Fruit fly (Drosophila melanogaster) whole organism, prepupa: Measurements from ENCODE around the gene cv.

Experiments
- CG10631 ChIP-seq: fragments of 200-800 bp; sonication (Bioruptor generic); optimal IDR thresholded peaks from 2 replicates; lab custom pipeline; 2016; ENCODE audit warnings: missing biosample characterization, missing genetic modification characterization
- CG10669 ChIP-seq: fragments of 200-800 bp; sonication (Bioruptor generic); optimal IDR thresholded peaks from 3 replicates; lab custom pipeline; 2018; ENCODE audit warnings: missing biosample characterization, mild to moderate bottlenecking, missing genetic modification characterization, moderate library complexity
- CG11294 ChIP-seq: fragments of 200-800 bp; sonication (Bioruptor generic); IDR thresholded peaks from 2 replicates; pipeline ENCODE4 v1.3.6; 2022; ENCODE audit warnings: missing biosample characterization, missing genetic modification characterization
- CG11762 ChIP-seq: fragments of 200-800 bp; sonication (Bioruptor generic); optimal IDR thresholded peaks from 3 replicates; lab custom pipeline; 2016; ENCODE audit warnings: missing biosample characterization, missing genetic modification characterization; ENCODE audit not compliant: insufficient read depth
- CG11902 ChIP-seq: fragments of 200-800 bp; sonication (Bioruptor generic); optimal IDR thresholded peaks from 3 replicates; lab custom pipeline; 2016; ENCODE audit warnings: missing biosample characterization, missing genetic modification characterization
- CG15336 ChIP-seq: fragments of 200-800 bp; sonication (Bioruptor generic); IDR thresholded peaks from 2 replicates; pipeline ENCODE4 v1.3.6; 2022; ENCODE audit warnings: missing biosample characterization, missing genetic modification characterization
- CG16779 ChIP-seq: fragments of 200-800 bp; sonication (Bioruptor generic); optimal IDR thresholded peaks from 3 replicates; lab custom pipeline; 2017; ENCODE audit warnings: missing biosample characterization, mild to moderate bottlenecking, missing genetic modification characterization
- CG3032 ChIP-seq: fragments of 200-800 bp; optimal IDR thresholded peaks from 2 replicates; lab custom pipeline; 2019; ENCODE audit warnings: missing biosample characterization, mild to moderate bottlenecking, missing genetic modification characterization, moderate library complexity
- CG31627 ChIP-seq: fragments of 200-800 bp; sonication (Bioruptor generic); optimal IDR thresholded peaks from 3 replicates; lab custom pipeline; 2016; ENCODE audit warnings: missing biosample characterization, missing genetic modification characterization
- CG32006 ChIP-seq: fragments of 200-800 bp; sonication (Bioruptor generic); optimal IDR thresholded peaks from 3 replicates; lab custom pipeline; 2017; ENCODE audit warnings: missing biosample characterization, mild to moderate bottlenecking, missing genetic modification characterization
- CG3919 ChIP-seq: fragments of 200-800 bp; sonication (Bioruptor generic); optimal IDR thresholded peaks from 3 replicates; lab custom pipeline; 2016; ENCODE audit warnings: missing biosample characterization, missing genetic modification characterization
- CG4318 ChIP-seq: fragments of 200-800 bp; sonication (Bioruptor generic); optimal IDR thresholded peaks from 3 replicates; lab custom pipeline; 2017; ENCODE audit warnings: missing biosample characterization, mild to moderate bottlenecking, missing genetic modification characterization
- CG6163 ChIP-seq: fragments of 200-800 bp; sonication (Bioruptor generic); IDR thresholded peaks from 3 replicates; pipeline ENCODE4 v1.3.6; 2022; ENCODE audit warnings: missing biosample characterization, missing genetic modification characterization
- CG6276 ChIP-seq: fragments of 200-800 bp; sonication (Bioruptor generic); optimal IDR thresholded peaks from 2 replicates; lab custom pipeline; 2017; ENCODE audit warnings: missing biosample characterization, mild to moderate bottlenecking, missing genetic modification characterization
- CG6808 ChIP-seq: fragments of 200-800 bp; sonication (Bioruptor generic); optimal IDR thresholded peaks from 3 replicates; lab custom pipeline; 2017; ENCODE audit warnings: missing biosample characterization, missing genetic modification characterization, mild to moderate bottlenecking, moderate library complexity, missing genetic modification reagents
- CG6854 ChIP-seq: fragments of 200-800 bp; sonication (Bioruptor generic); optimal IDR thresholded peaks from 2 replicates; lab custom pipeline; 2017; ENCODE audit warnings: missing biosample characterization, mild to moderate bottlenecking, missing genetic modification characterization
- CG7368 ChIP-seq: fragments of 200-800 bp; sonication (Bioruptor generic); optimal IDR thresholded peaks from 3 replicates; lab custom pipeline; 2016; ENCODE audit warnings: missing biosample characterization, missing genetic modification characterization
- CG8119 ChIP-seq: fragments of 200-800 bp; sonication (Bioruptor generic); IDR thresholded peaks from 3 replicates; pipeline ENCODE4 v1.3.6; 2022; ENCODE audit warnings: missing biosample characterization, missing genetic modification characterization
- CG8319 ChIP-seq: fragments of 200-800 bp; sonication (Bioruptor generic); optimal IDR thresholded peaks from 3 replicates; lab custom pipeline; 2016; ENCODE audit warnings: missing biosample characterization, missing genetic modification characterization
- CG9139 ChIP-seq: fragments of 200-800 bp; sonication (Bioruptor generic); optimal IDR thresholded peaks from 3 replicates; lab custom pipeline; 2017; ENCODE audit warnings: missing biosample characterization, mild to moderate bottlenecking, missing genetic modification characterization
- Eip78C ChIP-seq: fragments of 200-800 bp; sonication (Bioruptor generic); peaks from one replicate; lab custom pipeline; 2016; ENCODE audit warnings: missing biosample characterization, missing genetic modification characterization
- Eip93F ChIP-seq: fragments of 200-800 bp; sonication (Bioruptor generic); optimal IDR thresholded peaks from 2 replicates; lab custom pipeline; 2016; ENCODE audit warnings: missing biosample characterization, mild to moderate bottlenecking, missing genetic modification characterization
- Ets21C ChIP-seq: fragments of 200-800 bp; sonication (Bioruptor generic); optimal IDR thresholded peaks from 3 replicates; lab custom pipeline; 2016; ENCODE audit warnings: missing biosample characterization, missing genetic modification characterization
- Ets96B ChIP-seq: fragments of 200-800 bp; optimal IDR thresholded peaks from 2 replicates; lab custom pipeline; 2019; ENCODE audit warnings: missing biosample characterization, mild to moderate bottlenecking, missing genetic modification characterization, moderate library complexity
- Gug ChIP-seq: fragments of 200-800 bp; sonication (Bioruptor generic); IDR thresholded peaks from 2 replicates; pipeline ENCODE4 v1.3.6; 2022; ENCODE audit warnings: missing biosample characterization, missing genetic modification characterization
- Hr38 ChIP-seq: sonication (Bioruptor generic); optimal IDR thresholded peaks from 2 replicates; lab custom pipeline; 2016; ENCODE audit warnings: missing biosample characterization, missing genetic modification characterization
- Hr39 ChIP-seq: fragments of 200-800 bp; sonication (Bioruptor generic); optimal IDR thresholded peaks from 2 replicates; lab custom pipeline; 2016; ENCODE audit warnings: missing biosample characterization, missing genetic modification characterization
- Hr4 ChIP-seq: fragments of 200-800 bp; sonication (Bioruptor generic); optimal IDR thresholded peaks from 3 replicates; lab custom pipeline; 2016; ENCODE audit warnings: missing biosample characterization, missing genetic modification characterization
- Lpt ChIP-seq: fragments of 200-800 bp; sonication (Bioruptor generic); optimal IDR thresholded peaks from 3 replicates; lab custom pipeline; 2016; ENCODE audit warnings: missing biosample characterization, missing genetic modification characterization
- Met ChIP-seq: fragments of 200-800 bp; sonication (Bioruptor generic); optimal IDR thresholded peaks from 3 replicates; lab custom pipeline; 2016; ENCODE audit warnings: missing biosample characterization, missing genetic modification characterization
- OdsH ChIP-seq: fragments of 200-800 bp; sonication (Bioruptor generic); optimal IDR thresholded peaks from 3 replicates; lab custom pipeline; 2016; ENCODE audit warnings: missing biosample characterization, missing genetic modification characterization
- Smox ChIP-seq: fragments of 200-800 bp; sonication (Bioruptor generic); optimal IDR thresholded peaks from 3 replicates; lab custom pipeline; 2016; ENCODE audit warnings: missing biosample characterization, missing genetic modification characterization
- Sox102F ChIP-seq: fragments of 200-800 bp; sonication (Bioruptor generic); optimal IDR thresholded peaks from 2 replicates; lab custom pipeline; 2016; ENCODE audit warnings: missing biosample characterization, mild to moderate bottlenecking, missing genetic modification characterization
- Sox14 ChIP-seq: fragments of 200-800 bp; sonication (Bioruptor generic); optimal IDR thresholded peaks from 3 replicates; lab custom pipeline; 2016; ENCODE audit warnings: missing biosample characterization, missing genetic modification characterization
- cyc ChIP-seq: fragments of 200-800 bp; sonication (Bioruptor generic); optimal IDR thresholded peaks from 3 replicates; lab custom pipeline; 2016; ENCODE audit warnings: missing biosample characterization, missing genetic modification characterization
- dsx ChIP-seq: fragments of 200-800 bp; optimal IDR thresholded peaks from 3 replicates; lab custom pipeline; 2019; ENCODE audit warnings: missing biosample characterization, mild to moderate bottlenecking, missing genetic modification characterization, moderate library complexity; ENCODE audit not compliant: poor library complexity, severe bottlenecking
- esn ChIP-seq: fragments of 200-800 bp; sonication (Bioruptor generic); optimal IDR thresholded peaks from 2 replicates; lab custom pipeline; 2016; ENCODE audit warnings: missing biosample characterization, mild to moderate bottlenecking, missing genetic modification characterization, moderate library complexity
- fd59A ChIP-seq: fragments of 200-800 bp; sonication (Bioruptor generic); optimal IDR thresholded peaks from 2 replicates; lab custom pipeline; 2017; ENCODE audit warnings: missing biosample characterization, mild to moderate bottlenecking, missing genetic modification characterization, missing genetic modification reagents
- fd85E ChIP-seq: fragments of 200-800 bp; sonication (Bioruptor generic); optimal IDR thresholded peaks from 3 replicates; lab custom pipeline; 2016; ENCODE audit warnings: missing biosample characterization, missing genetic modification characterization
- lz ChIP-seq: fragments of 200-800 bp; sonication (Bioruptor generic); optimal IDR thresholded peaks from 3 replicates; lab custom pipeline; 2016; ENCODE audit warnings: missing biosample characterization, missing genetic modification characterization
- pdm3 ChIP-seq: fragments of 200-800 bp; sonication (Bioruptor generic); optimal IDR thresholded peaks from 3 replicates; lab custom pipeline; 2016; ENCODE audit warnings: missing biosample characterization, missing genetic modification characterization
- spab ChIP-seq: fragments of 200-800 bp; sonication (Bioruptor generic); optimal IDR thresholded peaks from 2 replicates; lab custom pipeline; 2017; ENCODE audit warnings: missing biosample characterization, mild to moderate bottlenecking, missing genetic modification characterization, missing genetic modification reagents
- ss ChIP-seq, 2 experiments: fragments of 200-800 bp; sonication (Bioruptor generic); optimal IDR thresholded peaks; 2 replicates in 1 of 2; 3 replicates in 1 of 2; lab custom pipeline; 2017 to 2018; ENCODE audit warnings: mild to moderate bottlenecking in 2 of 2, missing biosample characterization in 2 of 2, missing genetic modification characterization in 2 of 2, moderate library complexity in 1 of 2
- svp ChIP-seq: fragments of 200-800 bp; sonication (Bioruptor generic); peaks from one replicate; lab custom pipeline; 2016; ENCODE audit warnings: missing biosample characterization, missing genetic modification characterization
- topi ChIP-seq: fragments of 200-800 bp; sonication (Bioruptor generic); optimal IDR thresholded peaks from 3 replicates; lab custom pipeline; 2016; ENCODE audit warnings: missing biosample characterization, missing genetic modification characterization
- vri ChIP-seq: fragments of 200-800 bp; sonication (Bioruptor generic); optimal IDR thresholded peaks from 3 replicates; lab custom pipeline; 2016; ENCODE audit warnings: missing biosample characterization, mild to moderate bottlenecking, missing genetic modification characterization

The cv gene

DNA sequence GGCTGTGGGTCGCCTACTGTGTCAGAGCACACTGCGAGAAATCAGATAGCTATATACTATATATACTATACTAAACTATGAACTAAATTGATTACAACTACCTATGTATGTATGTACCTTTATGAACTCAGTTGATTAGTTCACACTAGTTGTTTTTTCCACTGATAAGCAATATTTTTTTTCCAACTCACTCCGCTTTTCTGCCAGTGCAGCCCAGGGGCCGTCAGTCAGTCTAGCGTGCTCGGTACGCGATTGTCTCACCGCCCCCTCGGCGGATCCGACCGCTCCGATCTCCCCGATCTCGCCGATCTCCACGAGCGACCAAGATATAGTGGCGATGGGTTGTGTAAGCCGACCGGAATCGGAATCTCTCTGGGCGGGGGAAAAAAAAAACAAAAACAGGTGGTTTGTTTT is 16.1 kb downstream of the cv start (continued):
- peak; percentile 73 for TF ChIP-seq dsx (GFP tag; lab: Kevin White, UChicago)
- peak; percentile 66 to 74 for TF ChIP-seq ss (GFP tag; optimal IDR thresholded peaks at IDR 0.05; lab: Kevin White, UChicago)
- TF ChIP-seq Gug (GFP tag; lab: Robert Waterston, UW), result peak; percentile 90
- TF ChIP-seq CG6808 (GFP tag; lab: Kevin White, UChicago), result peak; percentile 74
- TF ChIP-seq CG8319 (GFP tag; lab: Kevin White, UChicago), result no peak
- TF ChIP-seq Eip93F (GFP tag; lab: Kevin White, UChicago), result no peak
- TF ChIP-seq vri (GFP tag; lab: Kevin White, UChicago), result no peak
- peak; percentile 59 for TF ChIP-seq CG11762 (GFP tag; lab: Kevin White, UChicago)
- peak; percentile 85 for TF ChIP-seq Lpt
- TF ChIP-seq CG3919 (GFP tag; lab: Kevin White, UChicago), result peak; percentile 79
- TF ChIP-seq CG6854 (GFP tag; lab: Kevin White, UChicago), result no peak
- TF ChIP-seq CG11294 (GFP tag; lab: Robert Waterston, UW), result peak; percentile 91
- TF ChIP-seq CG10669 (GFP tag; lab: Kevin White, UChicago), result peak; percentile 76
- peak; percentile 74 for TF ChIP-seq CG3032
- peak; percentile 33 for TF ChIP-seq topi (GFP tag; lab: Kevin White, UChicago)
- no peak for TF ChIP-seq fd85E (GFP tag; lab: Kevin White, UChicago)
- peak; percentile 81 for TF ChIP-seq Hr4 (GFP tag; lab: Kevin White, UChicago)
- peak; percentile 88 for TF ChIP-seq Eip78C (GFP tag; lab: Kevin White, UChicago)
- TF ChIP-seq Met (GFP tag; lab: Kevin White, UChicago), result peak; percentile 32
- TF ChIP-seq esn (GFP tag; lab: Kevin White, UChicago), result no peak
- TF ChIP-seq OdsH (GFP tag; lab: Kevin White, UChicago), result peak; percentile 51
- TF ChIP-seq pdm3, result peak; percentile 46
- peak; percentile 86 for TF ChIP-seq CG8119
- TF ChIP-seq Ets96B (tag; lab: Kevin White, UChicago), result peak; percentile 77
- TF ChIP-seq Ets21C (GFP tag; lab: Kevin White, UChicago), result no peak
- TF ChIP-seq CG6163 (GFP tag; lab: Robert Waterston, UW), result peak; percentile 94
- peak; percentile 16 for TF ChIP-seq Sox14 (GFP tag; lab: Kevin White, UChicago)
- TF ChIP-seq lz (GFP tag; lab: Kevin White, UChicago), result peak; percentile 29
- peak; percentile 66 for TF ChIP-seq CG4318 (GFP tag; lab: Kevin White, UChicago)
- TF ChIP-seq CG31627, result no peak
- peak; percentile 93 for TF ChIP-seq CG15336
- TF ChIP-seq CG16779 (tag; lab: Kevin White, UChicago), result peak; percentile 81
- TF ChIP-seq Smox (GFP tag; lab: Kevin White, UChicago), result no peak
- no peak for TF ChIP-seq Hr38
- TF ChIP-seq Sox102F, result no peak
- TF ChIP-seq CG9139 (GFP tag; lab: Kevin White, UChicago), result peak; percentile 71
- peak; percentile 4 for TF ChIP-seq cyc
- TF ChIP-seq CG32006, result peak; percentile 83
- TF ChIP-seq, all 60 proteins: peak for 46

DNA sequence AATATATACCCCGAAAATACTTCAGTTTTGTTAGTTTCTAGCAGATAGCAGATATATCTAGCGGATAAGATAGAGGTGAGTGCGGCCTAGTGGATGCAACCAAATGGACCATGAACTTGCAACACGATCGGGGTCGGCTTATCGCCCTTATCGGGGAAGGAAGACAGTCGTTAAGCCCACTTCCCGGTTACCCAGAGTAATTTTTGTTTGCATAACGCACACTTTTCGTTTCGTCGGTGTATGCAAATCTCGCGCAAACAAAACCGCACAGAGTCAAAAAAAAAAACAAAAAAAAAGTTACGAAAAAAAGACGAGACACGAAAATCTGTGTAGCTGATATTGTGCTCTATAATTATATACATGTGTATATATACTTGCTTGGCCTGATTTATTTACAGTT is 23.2 kb downstream of the cv start:
- no peak for TF ChIP-seq CG8319 (GFP tag; lab: Kevin White, UChicago)
- TF ChIP-seq CG11902 (GFP tag; lab: Kevin White, UChicago), result no peak
- TF ChIP-seq Hr38, result no peak
- TF ChIP-seq Sox102F, result no peak
- TF ChIP-seq CG6276 (GFP tag; lab: Kevin White, UChicago), result no peak
- no peak for TF ChIP-seq Hr39 (GFP tag; lab: Kevin White, UChicago)
- TF ChIP-seq svp (GFP tag; lab: Kevin White, UChicago), result peak; percentile 65
- TF ChIP-seq CG9139 (GFP tag; lab: Kevin White, UChicago), result no peak
- TF ChIP-seq Smox (GFP tag; lab: Kevin White, UChicago), result no peak
- no peak for TF ChIP-seq spab
- TF ChIP-seq CG10631 (GFP tag; lab: Kevin White, UChicago), result no peak
- TF ChIP-seq CG7368 (GFP tag; lab: Kevin White, UChicago), result no peak
- peak; percentile 22; the same call in 1 of the 3 replicates for TF ChIP-seq CG6163 (GFP tag; lab: Robert Waterston, UW)
- no peak for TF ChIP-seq fd59A (GFP tag; lab: Kevin White, UChicago)
- TF ChIP-seq dsx (GFP tag; lab: Kevin White, UChicago), result no peak
- no peak for TF ChIP-seq topi (GFP tag; lab: Kevin White, UChicago)
- TF ChIP-seq Eip93F (GFP tag; lab: Kevin White, UChicago), result no peak
- peak; percentile 13 for TF ChIP-seq Eip78C (GFP tag; lab: Kevin White, UChicago)
- TF ChIP-seq Ets96B (tag; lab: Kevin White, UChicago), result no peak
- no peak for TF ChIP-seq lz (GFP tag; lab: Kevin White, UChicago)
- TF ChIP-seq, all 60 proteins: peak for 3
